Worm (Caenorhabditis elegans) whole organism, L2 larva: ENCODE measurements around the gene spe-44.
A peak's percentile ranks its signal among the peaks of the same experiment; 100 is the strongest.

Source experiments
- C34F6.9 ChIP-seq: fragments of 150-350 bp; optimal IDR thresholded peaks from 2 replicates; lab custom pipeline; 2014; ENCODE audit warnings: missing biosample characterization, missing genetic modification characterization
- F13H6.1 ChIP-seq: sonication (generic microtip); optimal IDR thresholded peaks from 2 replicates; lab custom pipeline; 2016; ENCODE audit warnings: missing genetic modification characterization, missing compliant biosample characterization
- R02D3.7 ChIP-seq: fragments of 150-350 bp; optimal IDR thresholded peaks from 2 replicates; lab custom pipeline; 2014; ENCODE audit warnings: missing biosample characterization, missing genetic modification characterization
- Y55F3AM.14 ChIP-seq: fragments of 200-800 bp; sonication (Bioruptor generic); optimal IDR thresholded peaks from 2 replicates; lab custom pipeline; 2018; ENCODE audit warnings: mild to moderate bottlenecking, missing genetic modification characterization, missing compliant biosample characterization
- ZK546.5 ChIP-seq: sonication (generic microtip); optimal IDR thresholded peaks from 2 replicates; lab custom pipeline; 2017; ENCODE audit warnings: missing biosample characterization, missing genetic modification characterization
- ama-1 ChIP-seq: fragments of 150-350 bp; optimal IDR thresholded peaks from 2 replicates; lab custom pipeline; 2018; ENCODE audit warnings: inconsistent platforms
- blmp-1 ChIP-seq: sonication (generic microtip); optimal IDR thresholded peaks from 2 replicates; lab custom pipeline; 2017; ENCODE audit warnings: missing genetic modification characterization, mild to moderate bottlenecking, missing compliant biosample characterization, antibody characterized with exemption, moderate library complexity; ENCODE audit not compliant: insufficient read depth
- ceh-16 ChIP-seq: fragments of 150-350 bp; optimal IDR thresholded peaks from 2 replicates; lab custom pipeline; 2014; ENCODE audit warnings: missing biosample characterization, missing genetic modification characterization
- ceh-82 ChIP-seq: fragments of 150-350 bp; optimal IDR thresholded peaks from 2 replicates; lab custom pipeline; 2014; ENCODE audit warnings: missing biosample characterization, missing genetic modification characterization
- crh-2 ChIP-seq: sonication (generic microtip); optimal IDR thresholded peaks from 2 replicates; lab custom pipeline; 2017; ENCODE audit warnings: missing biosample characterization, missing genetic modification characterization
- egl-27 ChIP-seq: sonication (generic microtip); optimal IDR thresholded peaks from 3 replicates; lab custom pipeline; 2017; ENCODE audit warnings: missing biosample characterization, missing genetic modification reagents, missing genetic modification characterization
- elt-1 ChIP-seq: fragments of 150-350 bp; optimal IDR thresholded peaks from 2 replicates; lab custom pipeline; 2014; ENCODE audit warnings: missing biosample characterization, missing genetic modification characterization
- elt-3 ChIP-seq: sonication (generic microtip); optimal IDR thresholded peaks from 2 replicates; lab custom pipeline; 2017; ENCODE audit warnings: missing biosample characterization, missing genetic modification characterization
- fos-1 ChIP-seq: fragments of 150-350 bp; optimal IDR thresholded peaks from 2 replicates; lab custom pipeline; 2014; ENCODE audit warnings: missing biosample characterization, missing genetic modification characterization
- gmeb-1 ChIP-seq: fragments of 150-350 bp; optimal IDR thresholded peaks from 2 replicates; lab custom pipeline; 2014; ENCODE audit warnings: missing biosample characterization, missing genetic modification characterization
- lin-11 ChIP-seq: fragments of 150-350 bp; sonication (generic microtip); optimal IDR thresholded peaks from 2 replicates; lab custom pipeline; 2014; ENCODE audit warnings: missing biosample characterization, missing genetic modification characterization, inconsistent platforms, mixed read lengths
- lin-13 ChIP-seq: fragments of 150-350 bp; optimal IDR thresholded peaks from 2 replicates; lab custom pipeline; 2014; ENCODE audit warnings: missing biosample characterization, missing genetic modification reagents, missing genetic modification characterization
- lin-39 ChIP-seq: fragments of 150-350 bp; optimal IDR thresholded peaks from 2 replicates; lab custom pipeline; 2014; ENCODE audit warnings: missing biosample characterization, missing genetic modification reagents, missing genetic modification characterization
- lsy-2 ChIP-seq, 2 experiments: fragments of 150-350 bp in 1 of 2; sonication (generic microtip) in 1 of 2; optimal IDR thresholded peaks; 2 replicates each; lab custom pipeline; 2014 to 2017; ENCODE audit warnings: missing biosample characterization in 2 of 2, missing genetic modification characterization in 2 of 2
- mab-5 ChIP-seq: fragments of 150-350 bp; optimal IDR thresholded peaks from 2 replicates; lab custom pipeline; 2014; ENCODE audit warnings: missing biosample characterization, missing genetic modification characterization
- mbf-1 ChIP-seq: sonication (generic microtip); optimal IDR thresholded peaks from 2 replicates; lab custom pipeline; 2017; ENCODE audit warnings: missing biosample characterization, missing genetic modification characterization
- mdl-1 ChIP-seq, 2 experiments: fragments of 150-350 bp in 1 of 2; sonication (generic microtip) in 1 of 2; optimal IDR thresholded peaks; 2 replicates each; lab custom pipeline; 2017; ENCODE audit warnings: missing biosample characterization in 2 of 2, missing genetic modification characterization in 2 of 2
- nhr-10 ChIP-seq: sonication (generic microtip); optimal IDR thresholded peaks from 2 replicates; lab custom pipeline; 2017; ENCODE audit warnings: missing biosample characterization, missing genetic modification characterization
- nhr-11 ChIP-seq: fragments of 150-350 bp; optimal IDR thresholded peaks from 2 replicates; lab custom pipeline; 2014; ENCODE audit warnings: missing biosample characterization, missing genetic modification characterization
- nhr-12 ChIP-seq: fragments of 150-350 bp; optimal IDR thresholded peaks from 2 replicates; lab custom pipeline; 2014; ENCODE audit warnings: missing biosample characterization, missing genetic modification characterization
- nhr-129 ChIP-seq: fragments of 150-350 bp; optimal IDR thresholded peaks from 2 replicates; lab custom pipeline; 2014; ENCODE audit warnings: missing biosample characterization, missing genetic modification characterization
- nhr-21 ChIP-seq: fragments of 150-350 bp; optimal IDR thresholded peaks from 2 replicates; lab custom pipeline; 2014; ENCODE audit warnings: missing biosample characterization, missing genetic modification characterization
- nhr-23 ChIP-seq: fragments of 150-350 bp; optimal IDR thresholded peaks from 2 replicates; lab custom pipeline; 2014; ENCODE audit warnings: missing biosample characterization, missing genetic modification reagents, missing genetic modification characterization
- nhr-237 ChIP-seq: fragments of 150-350 bp; optimal IDR thresholded peaks from 2 replicates; lab custom pipeline; 2014; ENCODE audit warnings: missing biosample characterization, missing genetic modification characterization
- nhr-6 ChIP-seq: fragments of 150-350 bp; optimal IDR thresholded peaks from 2 replicates; lab custom pipeline; 2014; ENCODE audit warnings: missing biosample characterization, missing genetic modification characterization
- nhr-77 ChIP-seq: fragments of 150-350 bp; optimal IDR thresholded peaks from 2 replicates; lab custom pipeline; 2014; ENCODE audit warnings: missing biosample characterization, missing genetic modification characterization
- peb-1 ChIP-seq: fragments of 150-350 bp; optimal IDR thresholded peaks from 2 replicates; lab custom pipeline; 2014; ENCODE audit warnings: missing biosample characterization, missing genetic modification characterization
- sem-4 ChIP-seq: fragments of 150-350 bp; optimal IDR thresholded peaks from 2 replicates; lab custom pipeline; 2014; ENCODE audit warnings: missing biosample characterization, missing genetic modification reagents, missing genetic modification characterization
- skn-1 ChIP-seq: sonication (generic microtip); optimal IDR thresholded peaks from 2 replicates; lab custom pipeline; 2017; ENCODE audit warnings: missing biosample characterization, missing genetic modification characterization
- sma-3 ChIP-seq: sonication (generic microtip); optimal IDR thresholded peaks from 2 replicates; lab custom pipeline; 2016; ENCODE audit warnings: missing genetic modification reagents, missing genetic modification characterization, missing compliant biosample characterization
- sma-9 ChIP-seq, 2 experiments: fragments of 150-350 bp in 1 of 2; sonication (generic microtip) in 1 of 2; optimal IDR thresholded peaks; 2 replicates each; lab custom pipeline; 2014 to 2016; ENCODE audit warnings: missing genetic modification characterization in 2 of 2, mild to moderate bottlenecking in 1 of 2, missing biosample characterization in 1 of 2, missing compliant biosample characterization in 1 of 2, missing genetic modification reagents in 1 of 2, moderate library complexity in 1 of 2
- snpc-4 ChIP-seq: fragments of 150-350 bp; optimal IDR thresholded peaks from 2 replicates; lab custom pipeline; 2014; ENCODE audit warnings: missing biosample characterization, missing genetic modification characterization
- unc-39 ChIP-seq: fragments of 150-350 bp; optimal IDR thresholded peaks from 2 replicates; lab custom pipeline; 2014; ENCODE audit warnings: missing biosample characterization, missing genetic modification characterization
- unc-55 ChIP-seq: fragments of 150-350 bp; sonication (generic microtip); optimal IDR thresholded peaks from 3 replicates; lab custom pipeline; 2014; ENCODE audit warnings: missing biosample characterization, missing genetic modification reagents, missing genetic modification characterization
- unc-62 ChIP-seq: fragments of 150-350 bp; optimal IDR thresholded peaks from 2 replicates; lab custom pipeline; 2014; ENCODE audit warnings: missing biosample characterization, missing genetic modification reagents, missing genetic modification characterization
- zag-1 ChIP-seq: fragments of 150-350 bp; optimal IDR thresholded peaks from 2 replicates; lab custom pipeline; 2014; ENCODE audit warnings: missing biosample characterization, missing genetic modification characterization
- ztf-1 ChIP-seq: fragments of 200-800 bp; sonication (Bioruptor generic); conservative IDR thresholded peaks from 2 replicates; pipeline ENCODE4 v1.3.6; 2022; ENCODE audit warnings: missing genetic modification characterization, missing compliant biosample characterization
- ztf-11 ChIP-seq: sonication (generic microtip); optimal IDR thresholded peaks from 2 replicates; lab custom pipeline; 2017; ENCODE audit warnings: missing biosample characterization, missing genetic modification characterization
- ztf-4 ChIP-seq: fragments of 150-350 bp; optimal IDR thresholded peaks from 2 replicates; lab custom pipeline; 2014; ENCODE audit warnings: missing biosample characterization, missing genetic modification characterization

Gene spe-44

DNA sequence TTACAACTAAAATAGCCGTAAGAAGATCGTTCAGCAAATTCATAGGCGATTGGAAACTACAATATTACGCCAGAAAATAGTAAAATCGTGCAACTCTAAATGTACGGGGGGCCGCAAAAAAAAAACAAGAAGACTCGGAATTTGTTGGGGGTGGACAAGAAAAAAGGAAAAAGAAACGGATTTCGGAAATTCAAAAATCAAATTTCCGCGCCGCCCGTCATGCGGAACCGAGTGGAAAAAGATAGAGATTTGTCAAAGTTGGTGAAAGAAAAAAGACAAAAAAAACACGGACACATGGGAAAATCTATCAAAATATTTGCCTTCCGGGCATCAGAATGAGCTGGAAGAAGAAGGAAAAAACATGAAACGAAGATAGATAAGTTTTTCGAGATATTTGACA lies 34.7 kb downstream of the spe-44 start:
- TF ChIP-seq elt-1 (tag; lab: Kevin White, UChicago), result no peak
- peak; percentile 28 for TF ChIP-seq sma-9 (GFP tag; optimal IDR thresholded peaks at IDR 0.05; lab: Kevin White, UChicago)
- TF ChIP-seq sma-9 (tag; optimal IDR thresholded peaks at IDR 0.05; lab: Kevin White, UChicago), result no peak

- TF ChIP-seq lin-13 (GFP tag; lab: Kevin White, UChicago), result peak; percentile 37
- peak; percentile 42 for TF ChIP-seq F13H6.1
- no peak for TF ChIP-seq nhr-237 (tag; lab: Kevin White, UChicago)
- peak; percentile 55 for TF ChIP-seq fos-1 (tag; lab: Kevin White, UChicago)
- peak; percentile 16 for TF ChIP-seq egl-27
- TF ChIP-seq elt-3 (tag; lab: Kevin White, UChicago), result no peak
- peak; percentile 91 for TF ChIP-seq nhr-129
- peak; percentile 13 to 58 for TF ChIP-seq lsy-2 (tag; optimal IDR thresholded peaks at IDR 0.05; lab: Kevin White, UChicago)
- peak; percentile 36 for TF ChIP-seq gmeb-1
- TF ChIP-seq lin-11, result peak; percentile 19
- TF ChIP-seq nhr-77 (tag; lab: Kevin White, UChicago), result no peak
- TF ChIP-seq nhr-21 (tag; lab: Kevin White, UChicago), result no peak
- TF ChIP-seq sma-3, result peak; percentile 8
- peak; percentile 35 for TF ChIP-seq Y55F3AM.14 (GFP tag; lab: Kevin White, UChicago)
- TF ChIP-seq ztf-11 (tag; lab: Kevin White, UChicago), result no peak
- no peak for TF ChIP-seq nhr-11 (tag; lab: Kevin White, UChicago)
- TF ChIP-seq ama-1 (lab: Kevin White, UChicago), result no peak
- peak; percentile 51 for TF ChIP-seq unc-55 (GFP tag; lab: Kevin White, UChicago)
- TF ChIP-seq lin-39 (tag; lab: Kevin White, UChicago), result no peak
- peak; percentile 35 for TF ChIP-seq C34F6.9 (tag; lab: Kevin White, UChicago)
- TF ChIP-seq sma-9 (GFP tag; optimal IDR thresholded peaks at IDR 0.05; lab: Kevin White, UChicago), result peak; percentile 48
- TF ChIP-seq sma-9 (tag; optimal IDR thresholded peaks at IDR 0.05; lab: Kevin White, UChicago), result no peak
- TF ChIP-seq sem-4 (tag; lab: Kevin White, UChicago), result no peak
These were observed 36.3 kb downstream of the spe-44 start, which contains the start of gene F08G5.3 for ce11 chrIV:12417536-12418195. F08G5.3 (minus strand) TSS chrIV:12417586.

- TF ChIP-seq nhr-77 (tag; lab: Kevin White, UChicago) (no peak), unc-62 (GFP tag; lab: Kevin White, UChicago) (no peak), nhr-6 (tag; lab: Kevin White, UChicago) (no peak), fos-1 (tag; lab: Kevin White, UChicago) (no peak), nhr-12 (tag; lab: Kevin White, UChicago) (no peak), nhr-237 (tag; lab: Kevin White, UChicago) (no peak), peb-1 (no peak), skn-1 (tag; lab: Kevin White, UChicago) (no peak), ZK546.5 (tag; lab: Kevin White, UChicago) (no peak), C34F6.9 (tag; lab: Kevin White, UChicago) (peak; percentile 4), mab-5 (tag; lab: Kevin White, UChicago) (no peak), snpc-4 (tag; lab: Kevin White, UChicago) (no peak), elt-1 (tag; lab: Kevin White, UChicago) (no peak), ceh-82 (tag; lab: Kevin White, UChicago) (no peak), gmeb-1 (no peak), crh-2 (no peak), blmp-1 (tag; lab: Kevin White, UChicago) (no peak), sma-3 (peak; percentile 13), unc-39 (tag; lab: Kevin White, UChicago) (no peak), mbf-1 (tag; lab: Kevin White, UChicago) (no peak), lsy-2 (tag; optimal IDR thresholded peaks at IDR 0.05; lab: Kevin White, UChicago) (peak in 1 of 2 experiments; percentile 26), ama-1 (lab: Kevin White, UChicago) (no peak), elt-3 (tag; lab: Kevin White, UChicago) (no peak), ztf-4 (tag; lab: Kevin White, UChicago) (no peak), lin-11 (peak; percentile 11), sem-4 (tag; lab: Kevin White, UChicago) (no peak), sma-9 (GFP tag; optimal IDR thresholded peaks at IDR 0.05; lab: Kevin White, UChicago) (peak; percentile 21), sma-9 (tag; optimal IDR thresholded peaks at IDR 0.05; lab: Kevin White, UChicago) (no peak), lin-39 (tag; lab: Kevin White, UChicago) (no peak), nhr-11 (tag; lab: Kevin White, UChicago) (no peak), nhr-10 (tag; lab: Kevin White, UChicago) (no peak), nhr-129 (peak; percentile 58), unc-55 (GFP tag; lab: Kevin White, UChicago) (no peak), R02D3.7 (tag; lab: Kevin White, UChicago) (no peak), mdl-1 (tag; optimal IDR thresholded peaks at IDR 0.05; lab: Kevin White, UChicago) (no peak), zag-1 (no peak), ztf-1 (GFP tag; lab: Robert Waterston, UW) (no peak), lin-13 (GFP tag; lab: Kevin White, UChicago) (no peak), ceh-16 (tag; lab: Kevin White, UChicago) (no peak), nhr-23 (tag; lab: Kevin White, UChicago) (no peak), Y55F3AM.14 (GFP tag; lab: Kevin White, UChicago) (no peak)
These were observed 37.2 kb downstream of the spe-44 start for ce11 chrIV:12416629-12417404.
